Worm (Caenorhabditis elegans): ENCODE results near the gene metl-13.

DNA sequence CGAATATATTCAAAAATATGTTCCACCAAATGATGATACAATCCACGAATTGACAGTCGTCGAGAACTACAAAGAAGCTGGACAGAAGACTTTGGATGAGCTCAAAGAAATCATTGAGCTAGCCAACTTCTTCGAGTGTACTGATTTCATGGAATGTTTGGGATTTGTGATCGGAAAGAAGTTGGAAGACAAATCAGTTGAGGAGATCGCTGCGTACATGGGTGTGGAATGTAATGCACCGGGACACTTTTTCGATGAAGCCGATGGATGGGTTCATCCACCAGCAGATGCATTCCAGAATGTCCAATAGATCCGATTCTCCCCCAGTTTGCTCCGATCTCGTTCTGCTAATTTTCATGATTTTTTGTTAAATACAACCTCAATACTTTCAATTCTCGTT, 31.3 kb upstream of the metl-13 start:
- TF ChIP-seq ceh-58 (GFP tag; IDR thresholded peaks at IDR 0.05), result no peak
- no peak for TF ChIP-seq hlh-26 (GFP tag; conservative IDR thresholded peaks at IDR 0.05)
- TF ChIP-seq ztf-6 (GFP tag; IDR thresholded peaks at IDR 0.05), result no peak
- TF ChIP-seq sdz-38 (tag; optimal IDR thresholded peaks at IDR 0.05), result no peak
- no peak for TF ChIP-seq akir-1 (GFP tag; optimal IDR thresholded peaks at IDR 0.05)
- peak; percentile 53 for TF ChIP-seq repo-1 (tag; optimal IDR thresholded peaks at IDR 0.05)

Measured in whole organism, young adult.